Worm (Caenorhabditis elegans): ENCODE measurements around the gene elb-1.

The elb-1 gene

ce11 chrIII:11703776-11704093, 15.5 kb downstream of the elb-1 start, which contains the start of gene col-95:
col-95 (plus strand) TSS chrIII:11703994.
- TF ChIP-seq ceh-16 (tag; optimal IDR thresholded peaks at IDR 0.05): no peak

ce11 chrIII:11703006-11703775, 16.1 kb downstream of the elb-1 start:
- TF ChIP-seq egl-5 (tag; optimal IDR thresholded peaks at IDR 0.05) (no peak), lsy-12 (tag; optimal IDR thresholded peaks at IDR 0.05) (no peak), lin-15B (tag; optimal IDR thresholded peaks at IDR 0.05) (no peak), nhr-76 (tag; optimal IDR thresholded peaks at IDR 0.05) (no peak), nhr-28 (tag; optimal IDR thresholded peaks at IDR 0.05) (no peak), unc-39 (tag; optimal IDR thresholded peaks at IDR 0.05) (no peak), sea-2 (GFP tag; optimal IDR thresholded peaks at IDR 0.05) (no peak), elt-1 (tag; optimal IDR thresholded peaks at IDR 0.05) (no peak), eor-1 (tag; optimal IDR thresholded peaks at IDR 0.05) (no peak), ceh-82 (tag; optimal IDR thresholded peaks at IDR 0.05) (no peak)

- no peak for TF ChIP-seq nfya-1 (tag; optimal IDR thresholded peaks at IDR 0.05; ENCODE audit: insufficient read depth)
- TF ChIP-seq nhr-12 (tag; optimal IDR thresholded peaks at IDR 0.05): no peak
- TF ChIP-seq nhr-43 (tag; optimal IDR thresholded peaks at IDR 0.05; ENCODE audit: poor library complexity, severe bottlenecking): no peak
- TF ChIP-seq egl-27 (tag; optimal IDR thresholded peaks at IDR 0.05): no peak
- no peak for TF ChIP-seq unc-39 (tag; optimal IDR thresholded peaks at IDR 0.05)
- no peak for TF ChIP-seq jun-1 (tag; optimal IDR thresholded peaks at IDR 0.05)
- TF ChIP-seq nhr-77 (tag; optimal IDR thresholded peaks at IDR 0.05): no peak
- TF ChIP-seq fos-1 (tag; optimal IDR thresholded peaks at IDR 0.05): no peak
- no peak for TF ChIP-seq ztf-4 (tag; optimal IDR thresholded peaks at IDR 0.05)
- no peak for TF ChIP-seq nhr-25 (tag; optimal IDR thresholded peaks at IDR 0.05)
- TF ChIP-seq lin-39 (tag; optimal IDR thresholded peaks at IDR 0.05): no peak
- no peak for TF ChIP-seq pqm-1 (tag; optimal IDR thresholded peaks at IDR 0.05)
- TF ChIP-seq lsy-12 (tag; optimal IDR thresholded peaks at IDR 0.05): no peak
- no peak for TF ChIP-seq elt-1 (tag; optimal IDR thresholded peaks at IDR 0.05)
- TF ChIP-seq ceh-82 (tag; optimal IDR thresholded peaks at IDR 0.05): no peak
- no peak for TF ChIP-seq nhr-28 (tag; optimal IDR thresholded peaks at IDR 0.05)
- TF ChIP-seq elt-2 (tag; optimal IDR thresholded peaks at IDR 0.05): no peak
These were observed 17.4 kb downstream of the elb-1 start for ce11 chrIII:11701863-11702262.

ce11 chrIII:11699959-11700358, 19.3 kb downstream of the elb-1 start, which contains the start of gene pqn-84:
pqn-84 (plus strand) TSS chrIII:11700259.
- no peak for TF ChIP-seq lin-39 (tag; optimal IDR thresholded peaks at IDR 0.05)
- no peak for TF ChIP-seq nhr-12 (tag; optimal IDR thresholded peaks at IDR 0.05)
- no peak for TF ChIP-seq snpc-4 (tag; optimal IDR thresholded peaks at IDR 0.05)
- TF ChIP-seq aly-2 (tag; optimal IDR thresholded peaks at IDR 0.05): no peak
- no peak for TF ChIP-seq elt-2 (tag; optimal IDR thresholded peaks at IDR 0.05)
- TF ChIP-seq egl-5 (tag; optimal IDR thresholded peaks at IDR 0.05): no peak
- no peak for TF ChIP-seq ceh-16 (tag; optimal IDR thresholded peaks at IDR 0.05)
- no peak for TF ChIP-seq daf-12 (tag; optimal IDR thresholded peaks at IDR 0.05)
- TF ChIP-seq elt-3 (tag; optimal IDR thresholded peaks at IDR 0.05): no peak
- no peak for TF ChIP-seq fos-1 (tag; optimal IDR thresholded peaks at IDR 0.05)
- no peak for TF ChIP-seq nhr-76 (tag; optimal IDR thresholded peaks at IDR 0.05)
- TF ChIP-seq nhr-77 (tag; optimal IDR thresholded peaks at IDR 0.05): no peak
- no peak for TF ChIP-seq unc-39 (tag; optimal IDR thresholded peaks at IDR 0.05)
- no peak for TF ChIP-seq nhr-25 (tag; optimal IDR thresholded peaks at IDR 0.05)
- TF ChIP-seq fkh-2 (tag; optimal IDR thresholded peaks at IDR 0.05): no peak
- TF ChIP-seq nhr-28 (tag; optimal IDR thresholded peaks at IDR 0.05): no peak
- no peak for TF ChIP-seq pha-4 (tag; optimal IDR thresholded peaks at IDR 0.05)
- no peak for TF ChIP-seq jun-1 (tag; optimal IDR thresholded peaks at IDR 0.05)

ce11 chrIII:11698569-11698968, 20.7 kb downstream of the elb-1 start, which contains the start of gene Y41C4A.7:
Y41C4A.7 (plus strand) TSS chrIII:11698869.
- TF ChIP-seq ceh-82 (tag; optimal IDR thresholded peaks at IDR 0.05) (no peak), nhr-11 (tag; optimal IDR thresholded peaks at IDR 0.05) (no peak), ceh-16 (tag; optimal IDR thresholded peaks at IDR 0.05) (no peak), aly-2 (tag; optimal IDR thresholded peaks at IDR 0.05) (no peak), nhr-67 (tag; optimal IDR thresholded peaks at IDR 0.05) (no peak), pha-4 (tag; optimal IDR thresholded peaks at IDR 0.05) (no peak), elt-2 (tag; optimal IDR thresholded peaks at IDR 0.05) (no peak), unc-62 (GFP tag; optimal IDR thresholded peaks at IDR 0.05) (no peak)
